Fruit fly (Drosophila melanogaster) whole organism, embryonic: ENCODE data around the gene CG13117.
A peak's percentile ranks its signal among the peaks of the same experiment; 100 is the strongest.

Experiments used
- Abd-B ChIP-seq: fragments of 200-800 bp; sonication (Bioruptor generic); optimal IDR thresholded peaks from 2 replicates; lab custom pipeline; 2018; ENCODE audit warnings: missing biosample characterization, mild to moderate bottlenecking, missing genetic modification characterization, moderate library complexity
- Atf6 ChIP-seq: fragments of 200-800 bp; sonication (Bioruptor generic); IDR thresholded peaks from 2 replicates; pipeline ENCODE4 v1.3.6; 2022; ENCODE audit warnings: missing biosample characterization, missing genetic modification characterization
- Awh ChIP-seq: fragments of 200-800 bp; sonication (Bioruptor generic); IDR thresholded peaks from 2 replicates; pipeline ENCODE4, ENCODE4 v1.3.6; 2022; ENCODE audit warnings: missing biosample characterization, missing genetic modification characterization
- CG10209 ChIP-seq: fragments of 200-800 bp; sonication (Bioruptor generic); optimal IDR thresholded peaks from 3 replicates; lab custom pipeline; 2017; ENCODE audit warnings: missing biosample characterization, mild to moderate bottlenecking, missing genetic modification characterization, missing genetic modification reagents
- CG11560 ChIP-seq: fragments of 200-800 bp; sonication (Bioruptor generic); IDR thresholded peaks from 3 replicates; pipeline ENCODE4 v1.3.6; 2022; ENCODE audit warnings: missing biosample characterization, missing genetic modification characterization
- CG12071 ChIP-seq: fragments of 200-800 bp; sonication (Bioruptor generic); optimal IDR thresholded peaks from 3 replicates; lab custom pipeline; 2018; ENCODE audit warnings: missing biosample characterization, mild to moderate bottlenecking, missing genetic modification characterization
- CG12104 ChIP-seq: fragments of 200-800 bp; sonication (Bioruptor generic); optimal IDR thresholded peaks from 3 replicates; lab custom pipeline; 2016; ENCODE audit warnings: missing biosample characterization, missing genetic modification characterization
- CG14441 ChIP-seq: fragments of 200-800 bp; sonication (Bioruptor generic); IDR thresholded peaks from 2 replicates; pipeline ENCODE4 v1.3.6; 2022; ENCODE audit warnings: missing biosample characterization, missing genetic modification characterization
- CG1529 ChIP-seq: fragments of 200-800 bp; sonication (Bioruptor generic); optimal IDR thresholded peaks from 3 replicates; lab custom pipeline; 2018; ENCODE audit warnings: missing biosample characterization, missing genetic modification characterization
- CG15601 ChIP-seq: fragments of 200-800 bp; sonication (Bioruptor generic); optimal IDR thresholded peaks from 3 replicates; lab custom pipeline; 2019; ENCODE audit warnings: missing biosample characterization, mild to moderate bottlenecking, missing genetic modification characterization, moderate library complexity
- CG1832 ChIP-seq: fragments of 200-800 bp; sonication (Bioruptor generic); optimal IDR thresholded peaks from 2 replicates; lab custom pipeline; 2017; ENCODE audit warnings: missing biosample characterization, mild to moderate bottlenecking, missing genetic modification characterization, inconsistent platforms
- CG2116 ChIP-seq: fragments of 200-800 bp; sonication (Bioruptor generic); optimal IDR thresholded peaks from 3 replicates; lab custom pipeline; 2018; ENCODE audit warnings: missing biosample characterization, mild to moderate bottlenecking, missing genetic modification characterization
- CG2678 ChIP-seq: fragments of 200-800 bp; sonication (Bioruptor generic); optimal IDR thresholded peaks from 3 replicates; lab custom pipeline; 2019; ENCODE audit warnings: missing biosample characterization, mild to moderate bottlenecking, missing genetic modification characterization, moderate library complexity
- CG2875 ChIP-seq: fragments of 200-800 bp; sonication (Bioruptor generic); optimal IDR thresholded peaks from 2 replicates; lab custom pipeline; 2017; ENCODE audit warnings: missing biosample characterization, mild to moderate bottlenecking, missing genetic modification characterization, missing genetic modification reagents
- CG31388 ChIP-seq: fragments of 200-800 bp; sonication (Bioruptor generic); optimal IDR thresholded peaks from 2 replicates; lab custom pipeline; 2016; ENCODE audit warnings: missing biosample characterization, missing genetic modification characterization
- CG32532 ChIP-seq: fragments of 200-800 bp; sonication (Bioruptor generic); IDR thresholded peaks from 2 replicates; pipeline ENCODE4 v1.3.6; 2022; ENCODE audit warnings: missing biosample characterization, missing genetic modification characterization
- CG3407 ChIP-seq: fragments of 200-800 bp; sonication (Bioruptor generic); optimal IDR thresholded peaks from 2 replicates; lab custom pipeline; 2018; ENCODE audit warnings: missing biosample characterization, mild to moderate bottlenecking, missing genetic modification characterization
- CG3726 ChIP-seq: fragments of 200-800 bp; sonication (Bioruptor generic); IDR thresholded peaks from 3 replicates; pipeline ENCODE4, ENCODE4 v1.3.6; 2022; ENCODE audit warnings: missing biosample characterization, missing genetic modification characterization
- CG4730 ChIP-seq: fragments of 200-800 bp; sonication (Bioruptor generic); IDR thresholded peaks from 2 replicates; pipeline ENCODE4 v1.3.6; 2022; ENCODE audit warnings: missing biosample characterization, missing genetic modification characterization
- CG6654 ChIP-seq: fragments of 200-800 bp; sonication (Bioruptor generic); optimal IDR thresholded peaks from 2 replicates; lab custom pipeline; 2017; ENCODE audit warnings: missing biosample characterization, mild to moderate bottlenecking, missing genetic modification characterization
- CG6765 ChIP-seq: fragments of 200-800 bp; sonication (Bioruptor generic); optimal IDR thresholded peaks from 3 replicates; lab custom pipeline; 2017; ENCODE audit warnings: missing biosample characterization, mild to moderate bottlenecking, missing genetic modification characterization
- CG7271 ChIP-seq: fragments of 200-800 bp; sonication (Bioruptor generic); optimal IDR thresholded peaks from 2 replicates; lab custom pipeline; 2018; ENCODE audit warnings: missing biosample characterization, mild to moderate bottlenecking, missing genetic modification characterization, moderate library complexity
- D19A ChIP-seq: fragments of 200-800 bp; optimal IDR thresholded peaks from 3 replicates; lab custom pipeline; 2019; ENCODE audit warnings: missing biosample characterization, mild to moderate bottlenecking, missing genetic modification characterization, moderate library complexity
- D19B ChIP-seq: fragments of 200-800 bp; sonication (Bioruptor generic); optimal IDR thresholded peaks from 2 replicates; lab custom pipeline; 2017; ENCODE audit warnings: missing biosample characterization, mild to moderate bottlenecking, missing genetic modification characterization
- Dfd ChIP-seq, 2 experiments: fragments of >200 bp; optimal IDR thresholded peaks; 2 replicates each; lab custom pipeline; 2017; ENCODE audit warnings: missing biosample characterization in 2 of 2, missing genetic modification characterization in 2 of 2
- Doc2 ChIP-seq: fragments of 200-800 bp; sonication (Bioruptor generic); IDR thresholded peaks from 2 replicates; pipeline ENCODE4 v1.3.6; 2022; ENCODE audit warnings: missing biosample characterization, missing genetic modification characterization
- Hr39 ChIP-seq: fragments of >200 bp; optimal IDR thresholded peaks from 2 replicates; lab custom pipeline; 2017
- Hr51 ChIP-seq, 2 experiments: fragments of 200-800 bp; sonication (Bioruptor generic); optimal IDR thresholded peaks; 2 replicates in 1 of 2; 3 replicates in 1 of 2; lab custom pipeline; 2016 to 2018; ENCODE audit warnings: missing biosample characterization in 2 of 2, missing genetic modification characterization in 2 of 2, mild to moderate bottlenecking in 1 of 2, moderate library complexity in 1 of 2
- MTF-1 ChIP-seq: fragments of 200-800 bp; sonication (Bioruptor generic); optimal IDR thresholded peaks from 2 replicates; lab custom pipeline; 2018; ENCODE audit warnings: missing biosample characterization, mild to moderate bottlenecking, missing genetic modification characterization, borderline replicate concordance
- Nf-YB ChIP-seq: fragments of 200-800 bp; sonication (Bioruptor generic); optimal IDR thresholded peaks from 3 replicates; lab custom pipeline; 2019; ENCODE audit warnings: missing biosample characterization, mild to moderate bottlenecking, missing genetic modification characterization, moderate library complexity
- Sox100B ChIP-seq: fragments of 200-800 bp; sonication (Bioruptor generic); optimal IDR thresholded peaks from 3 replicates; lab custom pipeline; 2018; ENCODE audit warnings: missing biosample characterization, mild to moderate bottlenecking, missing genetic modification characterization
- TFAM ChIP-seq: fragments of 200-800 bp; sonication (Bioruptor generic); optimal IDR thresholded peaks from 2 replicates; lab custom pipeline; 2017; ENCODE audit warnings: missing biosample characterization, missing genetic modification characterization, inconsistent platforms
- abd-A ChIP-seq: fragments of 200-800 bp; sonication (Bioruptor generic); optimal IDR thresholded peaks from 3 replicates; lab custom pipeline; 2019; ENCODE audit warnings: missing biosample characterization, mild to moderate bottlenecking, missing genetic modification characterization, moderate library complexity
- br ChIP-seq: fragments of >200 bp; optimal IDR thresholded peaks from 2 replicates; lab custom pipeline; 2017
- cg ChIP-seq: fragments of 200-800 bp; sonication (Bioruptor generic); optimal IDR thresholded peaks from 3 replicates; lab custom pipeline; 2019; ENCODE audit warnings: missing biosample characterization, mild to moderate bottlenecking, missing genetic modification characterization, moderate library complexity
- chn ChIP-seq: fragments of 200-800 bp; sonication (Bioruptor generic); optimal IDR thresholded peaks from 2 replicates; lab custom pipeline; 2016; ENCODE audit warnings: missing biosample characterization, missing genetic modification characterization
- en ChIP-seq: fragments of 200-800 bp; sonication (Bioruptor generic); optimal IDR thresholded peaks from 2 replicates; lab custom pipeline; 2016; ENCODE audit warnings: missing biosample characterization, missing genetic modification characterization
- eyg ChIP-seq: fragments of 200-800 bp; sonication (Bioruptor generic); optimal IDR thresholded peaks from 3 replicates; lab custom pipeline; 2016; ENCODE audit warnings: missing biosample characterization, missing genetic modification characterization
- gt ChIP-seq: fragments of 200-800 bp; sonication (Bioruptor generic); IDR thresholded peaks from 2 replicates; pipeline ENCODE4 v1.3.6; 2022; ENCODE audit warnings: missing biosample characterization, missing genetic modification characterization
- jigr1 ChIP-seq: fragments of 200-800 bp; sonication (Bioruptor generic); IDR thresholded peaks from 3 replicates; pipeline ENCODE4 v1.3.6; 2022; ENCODE audit warnings: missing biosample characterization, missing genetic modification characterization
- kay ChIP-seq: fragments of 200-800 bp; sonication (Bioruptor generic); optimal IDR thresholded peaks from 2 replicates; lab custom pipeline; 2016; ENCODE audit warnings: missing biosample characterization, missing genetic modification characterization
- pho ChIP-seq: fragments of 200-800 bp; sonication (Bioruptor generic); optimal IDR thresholded peaks from 2 replicates; lab custom pipeline; 2016; ENCODE audit warnings: missing biosample characterization, missing genetic modification characterization
- phol ChIP-seq: fragments of 200-800 bp; sonication (Bioruptor generic); optimal IDR thresholded peaks from 3 replicates; lab custom pipeline; 2018; ENCODE audit warnings: missing biosample characterization, mild to moderate bottlenecking, missing genetic modification characterization, moderate library complexity
- ranshi ChIP-seq: fragments of 200-800 bp; sonication (Bioruptor generic); IDR thresholded peaks from 2 replicates; pipeline ENCODE4 v1.3.6; 2022; ENCODE audit warnings: missing biosample characterization, missing genetic modification characterization
- sug ChIP-seq: fragments of 200-800 bp; optimal IDR thresholded peaks from 2 replicates; lab custom pipeline; 2019; ENCODE audit warnings: missing biosample characterization, mild to moderate bottlenecking, missing genetic modification characterization, moderate library complexity
- tin ChIP-seq: fragments of 200-800 bp; sonication (Bioruptor generic); optimal IDR thresholded peaks from 3 replicates; lab custom pipeline; 2016; ENCODE audit warnings: missing biosample characterization, missing genetic modification characterization
- trem ChIP-seq: fragments of 200-800 bp; optimal IDR thresholded peaks from 3 replicates; lab custom pipeline; 2019; ENCODE audit warnings: missing biosample characterization, mild to moderate bottlenecking, missing genetic modification characterization, moderate library complexity
- tx ChIP-seq: fragments of 200-800 bp; sonication (Bioruptor generic); optimal IDR thresholded peaks from 2 replicates; lab custom pipeline; 2016; ENCODE audit warnings: missing biosample characterization, missing genetic modification characterization
- unpg ChIP-seq: fragments of 200-800 bp; sonication (Bioruptor generic); optimal IDR thresholded peaks from 3 replicates; lab custom pipeline; 2018; ENCODE audit warnings: missing biosample characterization, mild to moderate bottlenecking, missing genetic modification characterization, moderate library complexity
- zen ChIP-seq: fragments of 200-800 bp; sonication (Bioruptor generic); optimal IDR thresholded peaks from 3 replicates; lab custom pipeline; 2018; ENCODE audit warnings: missing biosample characterization, mild to moderate bottlenecking, missing genetic modification characterization, moderate library complexity
- zfh1 ChIP-seq: fragments of 200-800 bp; sonication (Bioruptor generic); IDR thresholded peaks from 3 replicates; pipeline ENCODE4 v1.3.6; 2022; ENCODE audit warnings: missing biosample characterization, missing genetic modification characterization
- zfh2 ChIP-seq: fragments of 200-800 bp; sonication (Bioruptor generic); optimal IDR thresholded peaks from 2 replicates; lab custom pipeline; 2016; ENCODE audit warnings: missing biosample characterization, missing genetic modification characterization

CG13117 gene

DNA sequence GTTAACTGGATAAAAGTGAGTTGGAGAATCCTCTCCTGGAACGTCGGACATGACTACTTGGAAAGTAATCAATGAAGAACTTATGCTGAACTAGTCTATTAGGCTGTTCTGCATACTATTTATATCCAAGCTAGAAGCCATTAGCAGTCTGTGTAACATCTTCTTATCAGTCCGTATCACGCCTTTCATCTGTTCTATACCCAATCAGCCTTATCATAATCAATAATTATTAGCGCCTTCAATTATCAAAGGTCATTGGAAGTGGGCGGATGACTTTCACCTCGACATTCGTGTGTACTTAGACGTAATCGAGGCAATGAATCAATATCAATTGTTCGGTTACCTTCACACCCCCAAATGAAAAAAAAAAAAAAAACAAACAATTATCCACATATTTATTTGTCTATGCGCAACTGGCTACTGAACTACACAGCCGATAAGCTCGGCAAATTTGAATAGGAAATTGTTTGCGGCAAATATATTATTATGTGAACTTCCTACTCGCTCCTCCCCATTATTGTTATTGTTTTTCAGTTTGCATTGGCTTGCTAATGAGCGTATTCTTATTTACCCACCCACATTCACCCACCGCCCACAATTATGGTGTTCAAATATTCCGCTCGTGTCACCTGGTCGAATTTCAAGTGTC lies 38.7 kb downstream of the CG13117 start, which contains the start of the genes ppk11 and ppk16 (continued):
- TF ChIP-seq Atf6 (GFP tag; lab: Robert Waterston, UW) (no peak; the same call in 1 of the 2 replicates), CG11560 (tag; lab: Robert Waterston, UW) (no peak), unpg (GFP tag; lab: Kevin White, UChicago) (peak; percentile 31), Awh (no peak), jigr1 (GFP tag; lab: Robert Waterston, UW) (no peak), CG1832 (no peak), CG1529 (GFP tag; lab: Kevin White, UChicago) (no peak), br (lab: Kevin White, UChicago) (no peak), Dfd (GFP tag; optimal IDR thresholded peaks at IDR 0.05; lab: Kevin White, UChicago) (no peak), sug (no peak), CG3726 (GFP tag; lab: Robert Waterston, UW) (no peak), trem (tag; lab: Kevin White, UChicago) (no peak), chn (no peak), tin (no peak), CG4730 (GFP tag; lab: Robert Waterston, UW) (no peak), CG2116 (GFP tag; lab: Kevin White, UChicago) (peak; percentile 14), CG32532 (no peak), CG6765 (GFP tag; lab: Kevin White, UChicago) (no peak), phol (tag; lab: Kevin White, UChicago) (no peak), zfh2 (GFP tag; lab: Kevin White, UChicago) (no peak), CG3407 (GFP tag; lab: Kevin White, UChicago) (no peak), CG31388 (no peak), ranshi (GFP tag; lab: Robert Waterston, UW) (no peak), cg (GFP tag; lab: Kevin White, UChicago) (no peak), kay (GFP tag; lab: Kevin White, UChicago) (no peak), CG7271 (tag; lab: Kevin White, UChicago) (no peak), Abd-B (GFP tag; lab: Kevin White, UChicago) (no peak), D19A (tag; lab: Kevin White, UChicago) (no peak), CG6654 (GFP tag; lab: Kevin White, UChicago) (no peak), CG15601 (tag; lab: Kevin White, UChicago) (no peak), CG2875 (GFP tag; lab: Kevin White, UChicago) (peak; percentile 47), Hr39 (lab: Kevin White, UChicago) (no peak), abd-A (tag; lab: Kevin White, UChicago) (no peak), TFAM (GFP tag; lab: Kevin White, UChicago) (no peak), CG2678 (tag; lab: Kevin White, UChicago) (peak; percentile 60), eyg (GFP tag; lab: Kevin White, UChicago) (no peak), MTF-1 (GFP tag; lab: Kevin White, UChicago) (no peak), CG12104 (GFP tag; lab: Kevin White, UChicago) (no peak), zen (tag; lab: Kevin White, UChicago) (no peak), Nf-YB (GFP tag; lab: Kevin White, UChicago) (no peak), Hr51 (GFP tag; optimal IDR thresholded peaks at IDR 0.05; lab: Kevin White, UChicago) (no peak), CG14441 (GFP tag; lab: Robert Waterston, UW) (no peak), pho (GFP tag; lab: Kevin White, UChicago) (peak; percentile 32), D19B (no peak), tx (GFP tag; lab: Kevin White, UChicago) (no peak), Doc2 (no peak), Sox100B (GFP tag; lab: Kevin White, UChicago) (peak; percentile 19), CG10209 (GFP tag; lab: Kevin White, UChicago) (peak; percentile 53), CG12071 (peak; percentile 31), gt (GFP tag; lab: Robert Waterston, UW) (no peak), zfh1 (0 out of 3 replicates have a peak, but pooled peaks have one; percentile 25), en (GFP tag; lab: Kevin White, UChicago) (no peak)
